Worm (Caenorhabditis elegans) whole organism, midembryonic: ENCODE measurements around the gene abcx-1.

Source experiments
- T22C8.4 ChIP-seq: fragments of 200-800 bp; sonication (Bioruptor generic); IDR thresholded peaks from 2 replicates; pipeline ENCODE4 v1.3.6; 2022; ENCODE audit warnings: missing genetic modification characterization, missing compliant biosample characterization
- cog-1 ChIP-seq: sonication (generic microtip); optimal IDR thresholded peaks from 2 replicates; lab custom pipeline; 2016; ENCODE audit warnings: missing genetic modification characterization, missing compliant biosample characterization
- tab-1 ChIP-seq: fragments of 200-800 bp; sonication (Bioruptor generic); IDR thresholded peaks from 2 replicates; pipeline ENCODE4 v1.3.6; 2022; ENCODE audit warnings: missing genetic modification characterization, missing compliant biosample characterization
- ztf-23 ChIP-seq: fragments of 200-800 bp; sonication (Bioruptor generic); IDR thresholded peaks from 2 replicates; pipeline ENCODE4 v1.3.6; 2022; ENCODE audit warnings: missing genetic modification reagents, missing genetic modification characterization, missing compliant biosample characterization

DNA sequence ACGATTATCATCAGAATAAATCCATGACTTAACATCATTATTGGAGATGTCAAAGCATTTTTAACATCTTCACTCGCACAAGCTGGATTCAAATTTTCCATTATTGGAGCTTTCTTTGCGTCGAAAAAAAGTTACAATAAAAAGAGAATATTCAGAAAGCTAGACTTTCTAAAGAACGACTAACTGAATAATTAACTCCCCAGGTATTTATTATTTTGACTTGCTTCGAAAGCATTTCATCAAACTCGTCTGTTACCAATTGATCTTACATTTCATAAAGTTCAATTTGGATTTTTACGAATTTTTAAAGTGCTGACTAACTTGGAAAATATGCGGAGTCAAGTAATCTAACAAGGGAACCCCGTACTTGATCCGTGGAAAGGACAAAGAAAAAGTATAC is 43.7 kb downstream of the abcx-1 start, which contains the start of gene sra-29:
- TF ChIP-seq tab-1 (GFP tag; lab: Robert Waterston, UW) (no peak), ztf-23 (GFP tag; lab: Robert Waterston, UW) (no peak), cog-1 (no peak), T22C8.4 (GFP tag; lab: Robert Waterston, UW) (no peak)
